Worm (Caenorhabditis elegans): Measurements from ENCODE around the gene col-138.

DNA sequence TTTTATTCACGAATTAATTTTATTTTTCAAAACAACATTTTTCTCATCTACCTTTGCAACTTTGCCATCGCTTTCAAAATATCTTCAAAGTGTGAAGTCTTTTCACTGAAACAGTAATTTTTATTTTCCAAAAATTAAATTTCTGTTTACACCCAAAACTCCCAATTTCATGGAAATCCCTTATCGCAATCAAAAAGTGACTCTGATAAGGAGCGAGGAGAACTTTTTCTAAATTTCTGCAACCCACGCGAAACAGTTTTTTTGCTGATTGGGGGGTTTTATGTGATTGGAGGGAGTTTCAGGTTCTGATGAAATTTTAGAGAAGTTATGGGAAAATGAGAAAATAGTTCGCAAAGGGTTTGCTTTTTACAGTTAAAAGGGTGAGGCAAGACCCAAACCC is 4.0 kb downstream of the col-138 start:
- TF ChIP-seq unc-62 (GFP tag; optimal IDR thresholded peaks at IDR 0.05), result no peak
- no peak for TF ChIP-seq ceh-58 (GFP tag; IDR thresholded peaks at IDR 0.05)
- no peak for TF ChIP-seq F39B2.1 (GFP tag; IDR thresholded peaks at IDR 0.05)
- TF ChIP-seq sptf-2 (GFP tag; optimal IDR thresholded peaks at IDR 0.05), result no peak
- no peak for TF ChIP-seq unc-130 (GFP tag; optimal IDR thresholded peaks at IDR 0.05)
- no peak for TF ChIP-seq snpc-3.4 (tag; optimal IDR thresholded peaks at IDR 0.05)
- no peak for TF ChIP-seq nfya-2 (GFP tag; IDR thresholded peaks at IDR 0.05)
- no peak for TF ChIP-seq athp-1 (tag; optimal IDR thresholded peaks at IDR 0.05)
- TF ChIP-seq snpc-4 (GFP tag; optimal IDR thresholded peaks at IDR 0.05), result no peak
- TF ChIP-seq snpc-4 (tag; optimal IDR thresholded peaks at IDR 0.05), result peak in 3 of 4 experiments; percentile 12 to 59 (median 18)
- no peak for TF ChIP-seq zfh-2 (GFP tag; conservative IDR thresholded peaks at IDR 0.05)
- no peak for TF ChIP-seq snpc-1.1 (tag; optimal IDR thresholded peaks at IDR 0.05; ENCODE audit: insufficient read depth)
- TF ChIP-seq attf-6 (GFP tag; IDR thresholded peaks at IDR 0.05), result no peak
- TF ChIP-seq C06A6.2 (GFP tag; conservative IDR thresholded peaks at IDR 0.05), result no peak

Data from whole organism, young adult.